Fruit fly (Drosophila melanogaster): ENCODE measurements around the gene mRpL44.

mRpL44 gene

DNA sequence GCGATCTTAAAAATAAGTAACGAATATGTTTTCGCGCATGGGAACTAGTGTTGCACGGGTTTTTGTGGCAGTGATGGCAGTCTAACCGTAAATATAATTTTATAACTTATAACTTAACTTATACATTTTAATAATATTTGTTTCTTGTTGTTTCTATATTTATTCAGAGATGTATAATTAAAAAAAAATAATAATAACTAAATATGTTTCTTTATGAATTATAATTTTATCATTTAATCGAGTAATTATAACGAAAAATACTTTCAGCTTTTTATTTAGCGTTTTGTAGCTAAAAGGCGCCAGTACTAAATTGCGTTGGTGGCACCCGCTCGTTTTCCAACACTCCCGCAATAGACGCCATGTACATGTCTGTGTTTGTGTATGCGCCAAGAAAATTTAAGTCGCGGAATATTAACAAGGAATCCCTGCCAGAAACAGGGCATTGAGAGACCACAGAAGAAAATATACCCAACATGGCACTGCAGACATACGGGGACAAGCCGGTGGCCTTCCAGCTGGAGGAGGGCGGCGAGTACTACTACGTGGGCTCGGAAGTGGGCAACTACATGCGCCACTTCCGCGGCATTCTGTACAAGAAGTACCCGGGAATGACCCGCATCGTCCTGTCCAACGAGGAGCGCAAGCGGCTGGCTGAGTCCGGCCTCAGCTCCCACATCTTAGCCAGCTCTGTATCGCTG, at the start of gene mRpL44, which contains the start of gene Snr1 (continued):
- TF ChIP-seq CG10274 (GFP tag; optimal IDR thresholded peaks at IDR 0.05), result no peak
- TF ChIP-seq dpn (GFP tag; optimal IDR thresholded peaks at IDR 0.05), result peak in 1 of 2 experiments; percentile 54
- no peak for TF ChIP-seq eyg (GFP tag; optimal IDR thresholded peaks at IDR 0.05)
- TF ChIP-seq CG9817 (tag; optimal IDR thresholded peaks at IDR 0.05), result peak; percentile 48
- TF ChIP-seq gem (tag; optimal IDR thresholded peaks at IDR 0.05), result no peak
- peak; percentile 73 for TF ChIP-seq sug (tag; optimal IDR thresholded peaks at IDR 0.05)
- TF ChIP-seq CG12659 (GFP tag; optimal IDR thresholded peaks at IDR 0.05), result peak; percentile 70
- no peak for TF ChIP-seq CG4360 (GFP tag; IDR thresholded peaks at IDR 0.05)
- peak; percentile 51; the same call in 1 of the 2 replicates for TF ChIP-seq Rfx (GFP tag; IDR thresholded peaks at IDR 0.05)
- peak; percentile 71 for TF ChIP-seq B-H2 (GFP tag; optimal IDR thresholded peaks at IDR 0.05)
- peak; percentile 13 for TF ChIP-seq Fer3 (tag; optimal IDR thresholded peaks at IDR 0.05)
- peak; percentile 72 for TF ChIP-seq CG14710 (tag; optimal IDR thresholded peaks at IDR 0.05)
- TF ChIP-seq sens (GFP tag), result peak; percentile 54
- no peak for TF ChIP-seq Aef1 (GFP tag; IDR thresholded peaks at IDR 0.05)
- peak; percentile 35 for TF ChIP-seq Fer2 (tag; optimal IDR thresholded peaks at IDR 0.05)
- TF ChIP-seq CG14860 (GFP tag; IDR thresholded peaks at IDR 0.05; ENCODE audit: partially characterized antibody), result no peak
- TF ChIP-seq dimm (GFP tag; IDR thresholded peaks at IDR 0.05), result no peak
- no peak for TF ChIP-seq bcd (GFP tag; optimal IDR thresholded peaks at IDR 0.05)
- TF ChIP-seq lola (GFP tag; optimal IDR thresholded peaks at IDR 0.05), result peak in 1 of 3 experiments; percentile 51
- peak; percentile 46 for TF ChIP-seq dmrt11E (tag; optimal IDR thresholded peaks at IDR 0.05)
- no peak for TF ChIP-seq HLH54F (GFP tag; optimal IDR thresholded peaks at IDR 0.05)
- TF ChIP-seq insv (GFP tag; optimal IDR thresholded peaks at IDR 0.05), result peak in 1 of 2 experiments; percentile 57
- no peak for TF ChIP-seq CG11456 (GFP tag; IDR thresholded peaks at IDR 0.05)
- no peak for TF ChIP-seq p53 (GFP tag; optimal IDR thresholded peaks at IDR 0.05)
- TF ChIP-seq vvl (GFP tag; IDR thresholded peaks at IDR 0.05), result 0 out of 2 replicates have a peak, but pooled peaks have one; percentile 6
- TF ChIP-seq sob (GFP tag; IDR thresholded peaks at IDR 0.05), result peak; percentile 46; the same call in 1 of the 2 replicates
- peak; percentile 6 for TF ChIP-seq jumu (GFP tag; optimal IDR thresholded peaks at IDR 0.05)
- TF ChIP-seq Abd-B (GFP tag; optimal IDR thresholded peaks at IDR 0.05), result peak; percentile 40
- peak; percentile 58 for TF ChIP-seq Dek (tag; optimal IDR thresholded peaks at IDR 0.05)
- no peak for TF ChIP-seq CG18764 (GFP tag; optimal IDR thresholded peaks at IDR 0.05)
- no peak for TF ChIP-seq so (GFP tag; IDR thresholded peaks at IDR 0.05)
- peak; percentile 25 for TF ChIP-seq ind (GFP tag; optimal IDR thresholded peaks at IDR 0.05)
- TF ChIP-seq BEAF-32 (GFP tag; optimal IDR thresholded peaks at IDR 0.05), result peak; percentile 22
- TF ChIP-seq wdn (GFP tag; IDR thresholded peaks at IDR 0.05), result no peak
- TF ChIP-seq CG6683 (GFP tag; optimal IDR thresholded peaks at IDR 0.05), result peak; percentile 33
- TF ChIP-seq CG1602 (GFP tag; optimal IDR thresholded peaks at IDR 0.05), result peak; percentile 24
- peak; percentile 83 for TF ChIP-seq ewg (GFP tag; optimal IDR thresholded peaks at IDR 0.05)
- TF ChIP-seq CG32532 (GFP tag; IDR thresholded peaks at IDR 0.05), result peak; percentile 27; the same call in 1 of the 2 replicates
- peak; percentile 72 for TF ChIP-seq CG12391 (tag; optimal IDR thresholded peaks at IDR 0.05)
- no peak for TF ChIP-seq prd (optimal IDR thresholded peaks at IDR 0.05)
- TF ChIP-seq prd (GFP tag; IDR thresholded peaks at IDR 0.05), result no peak
- no peak for TF ChIP-seq sens-2 (GFP tag; IDR thresholded peaks at IDR 0.05)
- peak; percentile 74 for TF ChIP-seq CG15514 (GFP tag; optimal IDR thresholded peaks at IDR 0.05)
- no peak for TF ChIP-seq CG31365 (tag; optimal IDR thresholded peaks at IDR 0.05)
- TF ChIP-seq kay (GFP tag; optimal IDR thresholded peaks at IDR 0.05), result no peak
- TF ChIP-seq H2.0 (GFP tag; IDR thresholded peaks at IDR 0.05), result no peak
- TF ChIP-seq Oli (tag; optimal IDR thresholded peaks at IDR 0.05), result peak; percentile 28
- TF ChIP-seq CG17829 (tag; optimal IDR thresholded peaks at IDR 0.05), result peak; percentile 54
- TF ChIP-seq cg (GFP tag; optimal IDR thresholded peaks at IDR 0.05), result peak; percentile 67

All from whole organism, embryonic.